Worm (Caenorhabditis elegans): ENCODE results near the gene F56B3.11.

The F56B3.11 gene

ce11 chrIV:842095-842494 is 45.7 kb upstream of the F56B3.11 start, which contains the start of gene Y55F3BR.6:
Gene Y55F3BR.6 (minus strand): TSS chrIV:842126.
- TF ChIP-seq ceh-48 (tag; optimal IDR thresholded peaks at IDR 0.05) (no peak), pag-3 (tag; optimal IDR thresholded peaks at IDR 0.05; ENCODE audit: borderline replicate concordance) (no peak), sox-2 (GFP tag; IDR thresholded peaks at IDR 0.05) (no peak)

- peak; percentile 15 for TF ChIP-seq nfya-1 (tag; optimal IDR thresholded peaks at IDR 0.05)
- TF ChIP-seq fkh-6 (tag; optimal IDR thresholded peaks at IDR 0.05), result no peak
These were observed 37.1 kb upstream of the F56B3.11 start for ce11 chrIV:833517-833916.

- TF ChIP-seq ceh-2 (tag; optimal IDR thresholded peaks at IDR 0.05), result no peak
- no peak for TF ChIP-seq nhr-11 (tag; optimal IDR thresholded peaks at IDR 0.05)
- no peak for TF ChIP-seq hlh-13 (GFP tag; optimal IDR thresholded peaks at IDR 0.05)
- TF ChIP-seq rnt-1 (tag; optimal IDR thresholded peaks at IDR 0.05), result no peak
- no peak for TF ChIP-seq ama-1 (optimal IDR thresholded peaks at IDR 0.05)
- no peak for TF ChIP-seq unc-86 (tag; optimal IDR thresholded peaks at IDR 0.05)
These were observed 35.6 kb upstream of the F56B3.11 start, which contains the start of the genes madf-1 and Y55F3BR.10 for ce11 chrIV:831796-832486. Gene madf-1 (minus strand): TSS chrIV:831896. Gene Y55F3BR.10 (plus strand): TSS chrIV:832436.

ce11 chrIV:830262-830960 is 34.0 kb upstream of the F56B3.11 start:
- TF ChIP-seq zip-5 (tag; optimal IDR thresholded peaks at IDR 0.05) (no peak), tbx-2 (tag; optimal IDR thresholded peaks at IDR 0.05) (no peak), npax-4 (tag; optimal IDR thresholded peaks at IDR 0.05) (no peak), ceh-24 (tag; optimal IDR thresholded peaks at IDR 0.05) (no peak), hlh-13 (GFP tag; optimal IDR thresholded peaks at IDR 0.05) (no peak), ceh-19 (GFP tag; optimal IDR thresholded peaks at IDR 0.05) (no peak), ahr-1 (tag; optimal IDR thresholded peaks at IDR 0.05) (no peak), ceh-14 (tag; optimal IDR thresholded peaks at IDR 0.05) (no peak)

ce11 chrIV:829691-830090 is 33.3 kb upstream of the F56B3.11 start:
- TF ChIP-seq syd-9 (tag; optimal IDR thresholded peaks at IDR 0.05), result no peak

ce11 chrIV:829107-829506 is 32.7 kb upstream of the F56B3.11 start:
- no peak for TF ChIP-seq nhr-232 (tag; optimal IDR thresholded peaks at IDR 0.05)
- TF ChIP-seq ceh-2 (tag; optimal IDR thresholded peaks at IDR 0.05), result no peak
- no peak for TF ChIP-seq ceh-14 (tag; optimal IDR thresholded peaks at IDR 0.05)
- TF ChIP-seq sox-2 (GFP tag; IDR thresholded peaks at IDR 0.05), result no peak
- TF ChIP-seq che-1 (tag; optimal IDR thresholded peaks at IDR 0.05), result no peak
- TF ChIP-seq pha-2 (tag; optimal IDR thresholded peaks at IDR 0.05), result no peak
- TF ChIP-seq sox-4 (tag; optimal IDR thresholded peaks at IDR 0.05), result no peak
- TF ChIP-seq hlh-30 (tag; optimal IDR thresholded peaks at IDR 0.05; ENCODE audit: insufficient read depth), result no peak
- no peak for TF ChIP-seq gmeb-2 (tag; optimal IDR thresholded peaks at IDR 0.05)

ce11 chrIV:828427-828826 is 32.1 kb upstream of the F56B3.11 start:
- TF ChIP-seq ztf-16 (tag; optimal IDR thresholded peaks at IDR 0.05) (no peak), ceh-34 (tag; optimal IDR thresholded peaks at IDR 0.05) (no peak), pros-1 (tag; optimal IDR thresholded peaks at IDR 0.05) (peak; percentile 54), hlh-15 (tag; optimal IDR thresholded peaks at IDR 0.05) (no peak), nfya-1 (tag; optimal IDR thresholded peaks at IDR 0.05) (peak; percentile 74), unc-42 (tag; optimal IDR thresholded peaks at IDR 0.05) (peak; percentile 11), pat-9 (tag; optimal IDR thresholded peaks at IDR 0.05) (no peak), lim-6 (tag; optimal IDR thresholded peaks at IDR 0.05) (no peak), unc-55 (GFP tag; optimal IDR thresholded peaks at IDR 0.05) (peak; percentile 75), odd-2 (tag; optimal IDR thresholded peaks at IDR 0.05) (no peak), ceh-31 (tag; optimal IDR thresholded peaks at IDR 0.05) (peak; percentile 32), hlh-30 (tag; optimal IDR thresholded peaks at IDR 0.05; ENCODE audit: insufficient read depth) (peak; percentile 43), tbx-2 (tag; optimal IDR thresholded peaks at IDR 0.05) (peak; percentile 45), rnt-1 (tag; optimal IDR thresholded peaks at IDR 0.05) (no peak), sox-2 (GFP tag; IDR thresholded peaks at IDR 0.05) (no peak), syd-9 (tag; optimal IDR thresholded peaks at IDR 0.05) (no peak), nhr-232 (tag; optimal IDR thresholded peaks at IDR 0.05) (no peak), pax-1 (tag; optimal IDR thresholded peaks at IDR 0.05) (peak; percentile 30), dve-1 (tag; optimal IDR thresholded peaks at IDR 0.05) (peak; percentile 24)
